Fruit fly (Drosophila melanogaster) whole organism: ENCODE results near the gene PGAP2.

Experiments used
- CG8478 ChIP-seq: fragments of >200 bp; optimal IDR thresholded peaks from 2 replicates; lab custom pipeline; 2018; ENCODE audit warnings: inconsistent platforms
- Dll ChIP-seq: fragments of >200 bp; optimal IDR thresholded peaks from 2 replicates; lab custom pipeline; 2017
- EcR ChIP-seq, 2 experiments: fragments of >200 bp; optimal IDR thresholded peaks; 2 replicates each; lab custom pipeline; 2017; ENCODE audit warnings: missing biosample characterization in 2 of 2, missing genetic modification characterization in 2 of 2, missing genetic modification reagents in 2 of 2
- pan ChIP-seq: fragments of >200 bp; optimal IDR thresholded peaks from 2 replicates; lab custom pipeline; 2017
- psq ChIP-seq: fragments of >200 bp; optimal IDR thresholded peaks from 2 replicates; lab custom pipeline; 2017
- usp ChIP-seq: fragments of >200 bp; optimal IDR thresholded peaks from 2 replicates; lab custom pipeline; 2017; ENCODE audit warnings: missing biosample characterization, missing genetic modification characterization, mixed read lengths

The PGAP2 gene

DNA sequence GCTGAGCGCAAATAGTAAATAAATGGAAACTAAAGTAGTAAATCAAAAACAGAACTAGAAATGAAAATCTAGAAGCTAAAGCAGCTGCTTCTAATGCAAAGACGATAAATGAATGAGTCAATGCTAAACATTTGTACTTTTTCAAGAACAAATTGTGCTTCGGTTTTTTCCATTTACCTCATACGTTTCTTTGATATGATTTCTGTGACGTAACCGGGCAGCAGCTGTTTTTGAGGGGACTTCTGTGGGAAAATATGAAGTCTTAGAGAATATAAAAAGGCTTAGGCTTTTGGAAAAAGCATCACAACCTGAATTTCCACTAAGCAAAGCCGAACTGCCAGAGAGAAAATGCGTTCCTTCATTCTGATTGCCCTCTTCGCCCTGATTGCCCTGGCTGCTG, 46.1 kb downstream of the PGAP2 start, which contains the start of gene CG12506:
CG12506 (plus strand) TSS at position 301 of the 400 bp plus-strand sequence.
- TF ChIP-seq usp (GFP tag; lab: Kevin White, UChicago) (no peak), CG8478 (no peak), Dll (lab: Kevin White, UChicago) (no peak), psq (lab: Kevin White, UChicago) (no peak), EcR (GFP tag; optimal IDR thresholded peaks at IDR 0.05; lab: Kevin White, UChicago) (no peak), pan (lab: Kevin White, UChicago) (no peak)
